Worm (Caenorhabditis elegans) whole organism, L4 larva: ENCODE results near the gene str-181.

Experiments
- F49E8.2 ChIP-seq: sonication (generic microtip); optimal IDR thresholded peaks from 2 replicates; lab custom pipeline; 2016; ENCODE audit warnings: missing compliant biosample characterization, mild to moderate bottlenecking, missing genetic modification characterization, borderline replicate concordance
- R02D3.7 ChIP-seq: fragments of 150-350 bp; sonication (generic microtip); optimal IDR thresholded peaks from 3 replicates; lab custom pipeline; 2014; ENCODE audit warnings: missing biosample characterization, missing genetic modification characterization
- ZK546.5 ChIP-seq, 2 experiments: sonication (generic microtip); optimal IDR thresholded peaks; 2 replicates each; lab custom pipeline; 2017; ENCODE audit warnings: missing biosample characterization in 2 of 2, missing genetic modification characterization in 2 of 2
- cey-2 ChIP-seq: sonication (generic microtip); optimal IDR thresholded peaks from 3 replicates; lab custom pipeline; 2017; ENCODE audit warnings: missing genetic modification characterization, mild to moderate bottlenecking, missing compliant biosample characterization, antibody characterized with exemption, borderline replicate concordance; ENCODE audit not compliant: insufficient read depth
- fkh-10 ChIP-seq: fragments of 150-350 bp; optimal IDR thresholded peaks from 2 replicates; lab custom pipeline; 2014; ENCODE audit warnings: missing biosample characterization, missing genetic modification reagents, missing genetic modification characterization
- lin-39 ChIP-seq: fragments of 150-350 bp; optimal IDR thresholded peaks from 2 replicates; lab custom pipeline; 2014; ENCODE audit warnings: missing biosample characterization, missing genetic modification reagents, missing genetic modification characterization
- skn-1 ChIP-seq: fragments of 150-350 bp; optimal IDR thresholded peaks from 2 replicates; lab custom pipeline; 2014; ENCODE audit warnings: missing biosample characterization, missing genetic modification characterization
- zip-2 ChIP-seq: fragments of 150-350 bp; optimal IDR thresholded peaks from 2 replicates; lab custom pipeline; 2014; ENCODE audit warnings: missing biosample characterization, missing genetic modification characterization
- ztf-11 ChIP-seq: fragments of 150-350 bp; optimal IDR thresholded peaks from 2 replicates; lab custom pipeline; 2014; ENCODE audit warnings: missing biosample characterization, missing genetic modification characterization

- TF ChIP-seq zip-2 (tag; lab: Kevin White, UChicago) = no peak
- TF ChIP-seq cey-2 (tag; lab: Kevin White, UChicago) = no peak
- TF ChIP-seq R02D3.7 (tag; lab: Kevin White, UChicago) = no peak
- no peak for TF ChIP-seq lin-39
- TF ChIP-seq ztf-11 (tag; lab: Kevin White, UChicago) = no peak
- TF ChIP-seq ZK546.5 (tag; optimal IDR thresholded peaks at IDR 0.05; lab: Kevin White, UChicago) = no peak
- no peak for TF ChIP-seq fkh-10
- TF ChIP-seq skn-1 (tag; lab: Kevin White, UChicago) = no peak
- TF ChIP-seq F49E8.2 (tag; lab: Kevin White, UChicago) = no peak
Observed at ce11 chrV:12667397-12667796, 51.1 kb downstream of the str-181 start.
